Worm (Caenorhabditis elegans) whole organism, mixed stage, embryonic: Measurements from ENCODE around the gene K01H12.4.

ENCODE experiments used
- M03D4.4 ChIP-seq: sonication (generic microtip); optimal IDR thresholded peaks from 2 replicates; lab custom pipeline; 2017; ENCODE audit warnings: mild to moderate bottlenecking, missing genetic modification characterization, missing compliant biosample characterization
- lsy-2 ChIP-seq: fragments of 150-350 bp; optimal IDR thresholded peaks from 2 replicates; lab custom pipeline; 2014; ENCODE audit warnings: missing biosample characterization, missing genetic modification characterization
- mep-1 ChIP-seq: fragments of 150-350 bp; optimal IDR thresholded peaks from 2 replicates; lab custom pipeline; 2017; ENCODE audit warnings: missing biosample characterization, missing genetic modification reagents, missing genetic modification characterization, inconsistent platforms
- nhr-12 ChIP-seq: fragments of 150-350 bp; optimal IDR thresholded peaks from 2 replicates; lab custom pipeline; 2014; ENCODE audit warnings: missing biosample characterization, missing genetic modification characterization
- nhr-28 ChIP-seq: fragments of 150-350 bp; optimal IDR thresholded peaks from 2 replicates; lab custom pipeline; 2014; ENCODE audit warnings: missing biosample characterization, missing genetic modification characterization
- pha-4 ChIP-seq: fragments of 150-350 bp; optimal IDR thresholded peaks from 2 replicates; lab custom pipeline; 2018; ENCODE audit warnings: missing biosample characterization, missing genetic modification reagents, missing genetic modification characterization
- snpc-4 ChIP-seq: fragments of 150-350 bp; optimal IDR thresholded peaks from 2 replicates; lab custom pipeline; 2014; ENCODE audit warnings: missing biosample characterization, missing genetic modification characterization
- unc-120 ChIP-seq: sonication (generic microtip); optimal IDR thresholded peaks from 2 replicates; lab custom pipeline; 2017; ENCODE audit warnings: missing genetic modification characterization, missing compliant biosample characterization; ENCODE audit not compliant: poor library complexity, severe bottlenecking
- unc-62 ChIP-seq: fragments of 150-350 bp; optimal IDR thresholded peaks from 2 replicates; lab custom pipeline; 2014; ENCODE audit warnings: missing biosample characterization, missing genetic modification reagents, missing genetic modification characterization
- zip-8 ChIP-seq: fragments of 150-350 bp; optimal IDR thresholded peaks from 2 replicates; lab custom pipeline; 2014; ENCODE audit warnings: missing biosample characterization, missing genetic modification characterization

- TF ChIP-seq pha-4 (tag; lab: Kevin White, UChicago) = no peak
- no peak for TF ChIP-seq nhr-12
- TF ChIP-seq snpc-4 (tag; lab: Kevin White, UChicago) = no peak
- TF ChIP-seq lsy-2 (tag; lab: Kevin White, UChicago) = no peak
- no peak for TF ChIP-seq unc-62
- TF ChIP-seq zip-8 = no peak
- TF ChIP-seq mep-1 (tag; lab: Kevin White, UChicago) = no peak
- no peak for TF ChIP-seq unc-120 (tag; lab: Kevin White, UChicago)
- TF ChIP-seq nhr-28 (tag; lab: Kevin White, UChicago) = no peak
- no peak for TF ChIP-seq M03D4.4 (tag; lab: Kevin White, UChicago)
These were observed 35.5 kb downstream of the K01H12.4 start, which contains the start of gene C28D4.8 for ce11 chrIV:9748342-9748741.
